Worm (Caenorhabditis elegans) whole organism, young adult: ENCODE results near the gene Y37E11AL.9.

ENCODE experiments used
- B0035.1 ChIP-seq: sonication (generic microtip); optimal IDR thresholded peaks from 2 replicates; lab custom pipeline; 2016; ENCODE audit warnings: missing genetic modification characterization, mild to moderate bottlenecking, missing compliant biosample characterization, missing genotype, missing genetic modification reagents
- B0336.3 ChIP-seq: fragments of 200-800 bp; sonication (Bioruptor generic); IDR thresholded peaks from 2 replicates; pipeline ENCODE4 v1.3.6; 2022; ENCODE audit warnings: missing genetic modification characterization, missing compliant biosample characterization
- C06A6.2 ChIP-seq: fragments of 200-800 bp; sonication (Bioruptor generic); conservative IDR thresholded peaks from 2 replicates; pipeline ENCODE4 v1.3.6; 2022; ENCODE audit warnings: missing genetic modification characterization, missing compliant biosample characterization
- C17E4.6 ChIP-seq: fragments of 200-800 bp; sonication (Bioruptor generic); IDR thresholded peaks from 2 replicates; pipeline ENCODE4 v1.3.6; 2022; ENCODE audit warnings: missing genetic modification reagents, missing genetic modification characterization, missing compliant biosample characterization
- F10E7.11 ChIP-seq: sonication (generic microtip); optimal IDR thresholded peaks from 2 replicates; lab custom pipeline; 2017; ENCODE audit warnings: mild to moderate bottlenecking, missing genetic modification characterization, moderate library complexity, missing compliant biosample characterization
- F39B2.1 ChIP-seq: fragments of 200-800 bp; sonication (Bioruptor generic); IDR thresholded peaks from 2 replicates; pipeline ENCODE4 v1.3.6; 2022; ENCODE audit warnings: missing genetic modification reagents, missing genetic modification characterization, missing compliant biosample characterization
- F49E8.2 ChIP-seq: sonication (generic microtip); optimal IDR thresholded peaks from 3 replicates; lab custom pipeline; 2017; ENCODE audit warnings: missing genetic modification characterization, mild to moderate bottlenecking, missing compliant biosample characterization, antibody characterized with exemption, moderate library complexity; ENCODE audit not compliant: insufficient read depth
- F52B5.7 ChIP-seq: sonication (generic microtip); optimal IDR thresholded peaks from 2 replicates; lab custom pipeline; 2016; ENCODE audit warnings: mild to moderate bottlenecking, missing genetic modification characterization, missing compliant biosample characterization
- F55B11.4 ChIP-seq: sonication (generic microtip); optimal IDR thresholded peaks from 2 replicates; lab custom pipeline; 2016; ENCODE audit warnings: missing compliant biosample characterization, missing genetic modification characterization, borderline replicate concordance; ENCODE audit not compliant: insufficient read depth
- F57C9.4 ChIP-seq: sonication (generic microtip); optimal IDR thresholded peaks from 2 replicates; lab custom pipeline; 2017; ENCODE audit warnings: mild to moderate bottlenecking, missing genetic modification characterization, missing compliant biosample characterization
- K11D2.4 ChIP-seq: fragments of 200-800 bp; sonication (Bioruptor generic); IDR thresholded peaks from 2 replicates; pipeline ENCODE4 v1.3.6; 2022; ENCODE audit warnings: missing genetic modification reagents, missing genetic modification characterization, missing compliant biosample characterization
- K12H6.12 ChIP-seq: fragments of 200-800 bp; sonication (Bioruptor generic); optimal IDR thresholded peaks from 2 replicates; lab custom pipeline; 2018; ENCODE audit warnings: mild to moderate bottlenecking, missing genetic modification characterization, missing compliant biosample characterization
- Y56A3A.18 ChIP-seq: fragments of 200-800 bp; sonication (Bioruptor generic); IDR thresholded peaks from 2 replicates; pipeline ENCODE4 v1.3.6; 2022; ENCODE audit warnings: missing genetic modification reagents, missing genetic modification characterization, missing compliant biosample characterization
- Y95B8A.8 ChIP-seq: fragments of 200-800 bp; sonication (Bioruptor generic); IDR thresholded peaks from 2 replicates; pipeline ENCODE4 v1.3.6; 2022; ENCODE audit warnings: missing genetic modification reagents, missing genetic modification characterization, missing compliant biosample characterization
- ZK185.1 ChIP-seq: sonication (generic microtip); optimal IDR thresholded peaks from 2 replicates; lab custom pipeline; 2016; ENCODE audit warnings: mild to moderate bottlenecking, missing genetic modification characterization, missing compliant biosample characterization; ENCODE audit not compliant: poor library complexity, severe bottlenecking
- akir-1 ChIP-seq: fragments of 200-800 bp; sonication (Bioruptor generic); optimal IDR thresholded peaks from 2 replicates; lab custom pipeline; 2018; ENCODE audit warnings: mild to moderate bottlenecking, missing genetic modification characterization, moderate library complexity, missing compliant biosample characterization
- aptf-2 ChIP-seq: fragments of 200-800 bp; sonication (Bioruptor generic); conservative IDR thresholded peaks from 2 replicates; pipeline ENCODE4 v1.3.6; 2022; ENCODE audit warnings: missing genetic modification reagents, missing genetic modification characterization, missing compliant biosample characterization
- attf-5 ChIP-seq: fragments of 200-800 bp; sonication (Bioruptor generic); optimal IDR thresholded peaks from 2 replicates; lab custom pipeline; 2018; ENCODE audit warnings: mild to moderate bottlenecking, missing genetic modification characterization, missing compliant biosample characterization
- attf-6 ChIP-seq: fragments of 200-800 bp; sonication (Bioruptor generic); IDR thresholded peaks from 2 replicates; pipeline ENCODE4 v1.3.6; 2022; ENCODE audit warnings: missing genetic modification reagents, missing genetic modification characterization, missing compliant biosample characterization
- ceh-27 ChIP-seq: fragments of 200-800 bp; sonication (Bioruptor generic); optimal IDR thresholded peaks from 2 replicates; lab custom pipeline; 2018; ENCODE audit warnings: mild to moderate bottlenecking, missing genetic modification characterization, moderate library complexity, missing compliant biosample characterization
- ceh-79 ChIP-seq: sonication (generic microtip); optimal IDR thresholded peaks from 2 replicates; lab custom pipeline; 2017; ENCODE audit warnings: mild to moderate bottlenecking, missing genetic modification characterization, missing compliant biosample characterization
- chd-7 ChIP-seq: sonication (generic microtip); optimal IDR thresholded peaks from 2 replicates; lab custom pipeline; 2016; ENCODE audit warnings: mild to moderate bottlenecking, missing genetic modification characterization, moderate library complexity, missing compliant biosample characterization
- dpff-1 ChIP-seq: sonication (generic microtip); optimal IDR thresholded peaks from 2 replicates; lab custom pipeline; 2017; ENCODE audit warnings: mild to moderate bottlenecking, missing genetic modification characterization, missing compliant biosample characterization
- efl-1 ChIP-seq: fragments of 150-350 bp; optimal IDR thresholded peaks from 2 replicates; lab custom pipeline; 2014; ENCODE audit warnings: missing biosample characterization, missing genetic modification reagents, missing genetic modification characterization
- egl-18 ChIP-seq: fragments of 200-800 bp; sonication (Bioruptor generic); IDR thresholded peaks from 2 replicates; pipeline ENCODE4 v1.3.6; 2022; ENCODE audit warnings: missing genetic modification reagents, missing genetic modification characterization, missing compliant biosample characterization
- egl-44 ChIP-seq: fragments of 200-800 bp; sonication (Bioruptor generic); IDR thresholded peaks from 2 replicates; pipeline ENCODE4 v1.3.6; 2022; ENCODE audit warnings: missing genetic modification reagents, missing genetic modification characterization, missing compliant biosample characterization
- fkh-3 ChIP-seq: sonication (generic microtip); optimal IDR thresholded peaks from 2 replicates; lab custom pipeline; 2016; ENCODE audit warnings: mild to moderate bottlenecking, missing genetic modification characterization, missing compliant biosample characterization
- gei-17 ChIP-seq: fragments of 200-800 bp; sonication (Bioruptor generic); optimal IDR thresholded peaks from 2 replicates; lab custom pipeline; 2018; ENCODE audit warnings: mild to moderate bottlenecking, missing genetic modification characterization, missing compliant biosample characterization
- him-1 ChIP-seq: sonication (generic microtip); optimal IDR thresholded peaks from 2 replicates; lab custom pipeline; 2016; ENCODE audit warnings: missing genotype, missing genetic modification reagents, missing genetic modification characterization, missing compliant biosample characterization
- lin-54 ChIP-seq: fragments of 200-800 bp; sonication (Bioruptor generic); optimal IDR thresholded peaks from 2 replicates; lab custom pipeline; 2018; ENCODE audit warnings: mild to moderate bottlenecking, missing genetic modification characterization, missing compliant biosample characterization
- lir-1 ChIP-seq: fragments of 200-800 bp; sonication (Bioruptor generic); conservative IDR thresholded peaks from 2 replicates; pipeline ENCODE4 v1.3.6; 2022; ENCODE audit warnings: missing genetic modification reagents, missing genetic modification characterization, missing compliant biosample characterization
- lsy-27 ChIP-seq: sonication (generic microtip); optimal IDR thresholded peaks from 2 replicates; lab custom pipeline; 2017; ENCODE audit warnings: missing genetic modification characterization, mild to moderate bottlenecking, missing compliant biosample characterization, antibody characterized with exemption, missing genotype, borderline replicate concordance; ENCODE audit not compliant: insufficient read depth
- mcd-1 ChIP-seq: fragments of 200-800 bp; sonication (Bioruptor generic); IDR thresholded peaks from 2 replicates; pipeline ENCODE4 v1.3.6; 2022; ENCODE audit warnings: missing genetic modification reagents, missing genetic modification characterization, missing compliant biosample characterization
- nfya-1 ChIP-seq: sonication (generic microtip); optimal IDR thresholded peaks from 2 replicates; lab custom pipeline; 2017; ENCODE audit warnings: antibody characterized with exemption, missing compliant biosample characterization, missing genetic modification characterization, borderline replicate concordance; ENCODE audit not compliant: insufficient read depth
- nhr-80 ChIP-seq: sonication (generic microtip); optimal IDR thresholded peaks from 2 replicates; lab custom pipeline; 2016; ENCODE audit warnings: missing genetic modification characterization, missing compliant biosample characterization
- pbrm-1 ChIP-seq: fragments of 200-800 bp; sonication (Bioruptor generic); IDR thresholded peaks from 2 replicates; pipeline ENCODE4 v1.3.6; 2022; ENCODE audit warnings: missing genetic modification reagents, missing genetic modification characterization, missing compliant biosample characterization
- rcor-1 ChIP-seq: fragments of 200-800 bp; sonication (Bioruptor generic); IDR thresholded peaks from 2 replicates; pipeline ENCODE4 v1.3.6; 2022; ENCODE audit warnings: missing genetic modification reagents, missing genetic modification characterization, missing compliant biosample characterization
- sdz-38 ChIP-seq: sonication (generic microtip); optimal IDR thresholded peaks from 2 replicates; lab custom pipeline; 2016; ENCODE audit warnings: missing genotype, missing genetic modification characterization, missing compliant biosample characterization
- somi-1 ChIP-seq: fragments of 200-800 bp; sonication (Bioruptor generic); optimal IDR thresholded peaks from 2 replicates; lab custom pipeline; 2018; ENCODE audit warnings: mild to moderate bottlenecking, missing genetic modification characterization, missing compliant biosample characterization
- sptf-2 ChIP-seq: fragments of 200-800 bp; sonication (Bioruptor generic); optimal IDR thresholded peaks from 2 replicates; lab custom pipeline; 2018; ENCODE audit warnings: mild to moderate bottlenecking, missing genetic modification characterization, missing compliant biosample characterization
- tbp1 ChIP-seq: fragments of 200-800 bp; sonication (Bioruptor generic); optimal IDR thresholded peaks from 2 replicates; lab custom pipeline; 2018; ENCODE audit warnings: mild to moderate bottlenecking, missing genetic modification characterization, missing compliant biosample characterization
- xnd-1 ChIP-seq: sonication (generic microtip); optimal IDR thresholded peaks from 2 replicates; lab custom pipeline; 2016; ENCODE audit warnings: missing genotype, missing genetic modification reagents, missing genetic modification characterization, missing compliant biosample characterization
- ztf-22 ChIP-seq: fragments of 200-800 bp; sonication (Bioruptor generic); optimal IDR thresholded peaks from 2 replicates; lab custom pipeline; 2018; ENCODE audit warnings: mild to moderate bottlenecking, missing genetic modification characterization, moderate library complexity, missing compliant biosample characterization
- ztf-25 ChIP-seq: fragments of 200-800 bp; sonication (Bioruptor generic); IDR thresholded peaks from 2 replicates; pipeline ENCODE4 v1.3.6; 2022; ENCODE audit warnings: missing genetic modification reagents, missing genetic modification characterization, missing compliant biosample characterization
- ztf-26 ChIP-seq: sonication (generic microtip); optimal IDR thresholded peaks from 2 replicates; lab custom pipeline; 2017; ENCODE audit warnings: missing genetic modification characterization, missing compliant biosample characterization
- ztf-28 ChIP-seq: fragments of 200-800 bp; sonication (Bioruptor generic); IDR thresholded peaks from 2 replicates; pipeline ENCODE4 v1.3.6; 2022; ENCODE audit warnings: missing genetic modification reagents, missing genetic modification characterization, missing compliant biosample characterization

Gene Y37E11AL.9

DNA sequence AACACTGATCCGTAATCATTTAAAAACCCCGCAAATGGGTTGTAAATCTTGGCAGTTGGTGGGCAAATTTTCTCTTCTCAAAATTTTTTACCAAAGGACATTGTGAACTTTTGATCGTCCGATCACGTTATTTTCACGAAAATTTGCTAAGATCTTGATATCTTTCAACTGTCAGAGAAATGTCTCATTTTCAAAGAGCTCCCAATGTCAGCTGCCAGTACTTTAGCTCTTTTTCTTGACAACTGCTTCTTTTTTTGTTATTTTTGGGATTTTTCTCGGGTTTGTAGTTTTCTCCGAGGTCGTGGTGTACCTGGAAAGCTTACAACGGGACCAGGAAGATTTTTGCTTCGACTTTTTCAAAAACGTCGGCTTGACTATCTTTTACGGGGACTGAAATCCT, 44.6 kb downstream of the Y37E11AL.9 start:
- TF ChIP-seq K11D2.4 (GFP tag; lab: Robert Waterston, UW) (no peak), attf-5 (GFP tag; lab: Kevin White, UChicago) (no peak), B0336.3 (GFP tag; lab: Robert Waterston, UW) (no peak), ztf-22 (GFP tag; lab: Kevin White, UChicago) (no peak), Y95B8A.8 (GFP tag; lab: Robert Waterston, UW) (no peak), F10E7.11 (tag; lab: Kevin White, UChicago) (no peak), F57C9.4 (tag; lab: Kevin White, UChicago) (no peak)
- TF ChIP-seq, all 124 proteins: peak for 0

DNA sequence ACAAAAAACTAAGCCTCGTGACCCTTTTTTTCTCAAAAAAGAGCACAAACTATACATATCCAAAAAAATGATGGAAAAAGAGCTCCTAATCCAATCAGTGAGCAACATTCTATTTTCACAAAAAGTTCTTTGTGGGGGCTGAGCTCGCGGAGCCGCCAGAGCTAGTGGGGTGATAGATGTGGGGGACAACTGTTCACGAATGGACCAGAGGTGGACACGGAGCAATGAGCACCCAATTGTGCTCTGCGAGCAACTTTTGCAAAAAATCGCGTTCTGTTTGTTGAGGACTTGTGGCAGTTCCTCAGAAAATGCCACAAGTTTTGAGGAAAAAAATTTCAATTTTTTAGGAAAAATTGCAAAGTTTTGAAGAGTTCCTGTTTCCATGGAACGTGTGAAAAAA, 45.6 kb downstream of the Y37E11AL.9 start:
- TF ChIP-seq rcor-1 (GFP tag; lab: Robert Waterston, UW) (no peak), egl-44 (GFP tag; lab: Robert Waterston, UW) (no peak), ceh-79 (no peak), him-1 (no peak), lir-1 (GFP tag; lab: Robert Waterston, UW) (no peak), F39B2.1 (GFP tag; lab: Robert Waterston, UW) (no peak), mcd-1 (GFP tag; lab: Robert Waterston, UW) (no peak), F52B5.7 (tag; lab: Kevin White, UChicago) (no peak), C17E4.6 (GFP tag; lab: Robert Waterston, UW) (no peak), dpff-1 (tag; lab: Kevin White, UChicago) (no peak)

DNA sequence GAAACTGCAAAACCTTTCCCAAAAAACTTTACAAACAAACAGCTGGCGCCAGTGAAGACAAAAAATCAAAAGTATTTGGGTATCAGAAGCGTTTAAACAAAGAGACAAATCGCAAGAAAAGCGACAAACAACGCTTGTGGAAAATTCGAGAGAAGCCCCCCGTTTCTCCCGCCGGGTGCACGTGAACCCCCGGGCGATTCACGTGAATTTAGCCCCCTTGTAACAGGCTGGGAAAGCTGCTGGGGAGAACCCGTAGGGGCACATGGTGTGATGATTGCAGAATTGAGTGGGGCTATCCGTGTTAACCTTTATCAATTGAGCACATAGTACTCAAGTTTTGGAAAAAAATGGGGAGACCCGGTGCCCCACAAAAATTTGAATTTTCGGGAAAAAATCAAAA, 46.2 kb downstream of the Y37E11AL.9 start:
- no peak for TF ChIP-seq ztf-25 (GFP tag; lab: Robert Waterston, UW)
- TF ChIP-seq ztf-28 (GFP tag; lab: Robert Waterston, UW) = no peak
- TF ChIP-seq nfya-1 (tag; lab: Kevin White, UChicago) = no peak
- TF ChIP-seq tbp1 (GFP tag; lab: Kevin White, UChicago) = no peak
- no peak for TF ChIP-seq attf-6 (GFP tag; lab: Robert Waterston, UW)
- TF ChIP-seq nhr-80 (tag; lab: Kevin White, UChicago) = no peak
- TF ChIP-seq C06A6.2 = 0 out of 2 replicates have a peak, but pooled peaks have one; percentile 17
- no peak for TF ChIP-seq fkh-3 (tag; lab: Kevin White, UChicago)
- no peak for TF ChIP-seq gei-17 (GFP tag; lab: Kevin White, UChicago)
- peak; percentile 88 for TF ChIP-seq somi-1 (GFP tag; lab: Kevin White, UChicago)
- no peak for TF ChIP-seq B0035.1 (tag; lab: Kevin White, UChicago)
- no peak for TF ChIP-seq lsy-27 (tag; lab: Kevin White, UChicago)
- no peak for TF ChIP-seq sptf-2
- TF ChIP-seq xnd-1 (tag; lab: Kevin White, UChicago) = no peak
- no peak for TF ChIP-seq ceh-27 (GFP tag; lab: Kevin White, UChicago)
- no peak for TF ChIP-seq F10E7.11 (tag; lab: Kevin White, UChicago)
- no peak for TF ChIP-seq F52B5.7 (tag; lab: Kevin White, UChicago)
- no peak for TF ChIP-seq F55B11.4
- TF ChIP-seq egl-44 (GFP tag; lab: Robert Waterston, UW) = 0 out of 2 replicates have a peak, but pooled peaks have one; percentile 53
- no peak for TF ChIP-seq egl-18 (GFP tag; lab: Robert Waterston, UW)
- TF ChIP-seq akir-1 = no peak
- no peak for TF ChIP-seq F49E8.2
- TF ChIP-seq Y56A3A.18 (GFP tag; lab: Robert Waterston, UW) = no peak
- no peak for TF ChIP-seq ZK185.1
- no peak for TF ChIP-seq pbrm-1 (GFP tag; lab: Robert Waterston, UW)
- no peak for TF ChIP-seq lin-54 (GFP tag; lab: Kevin White, UChicago)
- peak; percentile 67 for TF ChIP-seq ztf-26 (tag; lab: Kevin White, UChicago)
- TF ChIP-seq sdz-38 (tag; lab: Kevin White, UChicago) = no peak
- TF ChIP-seq K11D2.4 (GFP tag; lab: Robert Waterston, UW) = peak; percentile 82
- no peak for TF ChIP-seq aptf-2 (GFP tag; lab: Robert Waterston, UW)
- TF ChIP-seq chd-7 = peak; percentile 41
- peak; percentile 14 for TF ChIP-seq K12H6.12 (tag; lab: Kevin White, UChicago)
- TF ChIP-seq efl-1 (GFP tag; lab: Kevin White, UChicago) = no peak
